Worm (Caenorhabditis elegans) whole organism, L4 larva: Measurements from ENCODE around the gene twk-13.
A peak's percentile ranks its signal among the peaks of the same experiment; 100 is the strongest.

Experiments
- F10B5.3 ChIP-seq: sonication (generic microtip); optimal IDR thresholded peaks from 2 replicates; lab custom pipeline; 2016; ENCODE audit warnings: mild to moderate bottlenecking, missing genetic modification characterization, missing compliant biosample characterization
- F44E2.7 ChIP-seq: fragments of 200-800 bp; sonication (Bioruptor generic); IDR thresholded peaks from 2 replicates; pipeline ENCODE4 v2.1.2; 2022; ENCODE audit warnings: missing genetic modification characterization, missing compliant biosample characterization
- F49E8.2 ChIP-seq: sonication (generic microtip); optimal IDR thresholded peaks from 2 replicates; lab custom pipeline; 2016; ENCODE audit warnings: missing compliant biosample characterization, mild to moderate bottlenecking, missing genetic modification characterization, borderline replicate concordance
- R02D3.7 ChIP-seq: fragments of 150-350 bp; sonication (generic microtip); optimal IDR thresholded peaks from 3 replicates; lab custom pipeline; 2014; ENCODE audit warnings: missing biosample characterization, missing genetic modification characterization
- ZK546.5 ChIP-seq, 2 experiments: sonication (generic microtip); optimal IDR thresholded peaks; 2 replicates each; lab custom pipeline; 2017; ENCODE audit warnings: missing biosample characterization in 2 of 2, missing genetic modification characterization in 2 of 2
- aha-1 ChIP-seq: fragments of 150-350 bp; peaks from one replicate; lab custom pipeline; 2014; ENCODE audit warnings: missing biosample characterization, missing genetic modification characterization
- aly-2 ChIP-seq: sonication (generic microtip); optimal IDR thresholded peaks from 2 replicates; lab custom pipeline; 2018; ENCODE audit warnings: missing biosample characterization, missing genetic modification characterization
- ceh-32 ChIP-seq: sonication (generic microtip); optimal IDR thresholded peaks from 2 replicates; lab custom pipeline; 2016; ENCODE audit warnings: mild to moderate bottlenecking, missing genetic modification characterization, missing compliant biosample characterization; ENCODE audit not compliant: poor library complexity
- ces-1 ChIP-seq: fragments of 150-350 bp; sonication (generic microtip); optimal IDR thresholded peaks from 4 replicates; lab custom pipeline; 2014; ENCODE audit warnings: missing biosample characterization, missing genetic modification reagents, missing genetic modification characterization
- daf-16 ChIP-seq, 3 experiments: sonication (generic microtip); optimal IDR thresholded peaks; 2 replicates each; lab custom pipeline; 2016 to 2017; ENCODE audit warnings: missing genetic modification characterization in 3 of 3, missing genetic modification reagents in 3 of 3, mild to moderate bottlenecking in 2 of 3, missing compliant biosample characterization in 2 of 3, missing biosample characterization in 1 of 3, moderate library complexity in 1 of 3
- daf-8 ChIP-seq: fragments of 200-800 bp; sonication (Bioruptor generic); IDR thresholded peaks from 2 replicates; pipeline ENCODE4 v1.3.6; 2022; ENCODE audit warnings: missing genetic modification characterization, missing compliant biosample characterization
- dmd-8 ChIP-seq: fragments of 200-800 bp; sonication (Bioruptor generic); IDR thresholded peaks from 2 replicates; pipeline ENCODE4 v1.3.6; 2022; ENCODE audit warnings: missing genetic modification characterization, missing compliant biosample characterization
- duxl-1 ChIP-seq: sonication (generic microtip); optimal IDR thresholded peaks from 2 replicates; lab custom pipeline; 2016; ENCODE audit warnings: mild to moderate bottlenecking, missing genetic modification characterization, moderate library complexity, missing compliant biosample characterization; ENCODE audit not compliant: poor library complexity
- dve-1 ChIP-seq: sonication (generic microtip); optimal IDR thresholded peaks from 2 replicates; lab custom pipeline; 2017; ENCODE audit warnings: antibody characterized with exemption, mild to moderate bottlenecking, missing genetic modification characterization, missing compliant biosample characterization; ENCODE audit not compliant: insufficient read depth
- egl-27 ChIP-seq: sonication (generic microtip); optimal IDR thresholded peaks from 3 replicates; lab custom pipeline; 2017; ENCODE audit warnings: missing biosample characterization, missing genetic modification reagents, missing genetic modification characterization
- egl-43 ChIP-seq: fragments of 200-800 bp; sonication (Bioruptor generic); IDR thresholded peaks from 2 replicates; pipeline ENCODE4 v1.3.6; 2022; ENCODE audit warnings: missing genetic modification reagents, missing genetic modification characterization, missing compliant biosample characterization
- fos-1 ChIP-seq: fragments of 150-350 bp; optimal IDR thresholded peaks from 2 replicates; lab custom pipeline; 2014; ENCODE audit warnings: missing biosample characterization, missing genetic modification characterization
- gei-8 ChIP-seq: fragments of 200-800 bp; sonication (Bioruptor generic); optimal IDR thresholded peaks from 2 replicates; lab custom pipeline; 2018; ENCODE audit warnings: mild to moderate bottlenecking, missing genetic modification characterization, missing compliant biosample characterization
- hmg-1.1 ChIP-seq: fragments of 200-800 bp; sonication (Bioruptor generic); IDR thresholded peaks from 2 replicates; pipeline ENCODE4 v1.3.6; 2022; ENCODE audit warnings: missing genetic modification reagents, missing genetic modification characterization, missing compliant biosample characterization
- lim-7 ChIP-seq: fragments of 200-800 bp; sonication (Bioruptor generic); IDR thresholded peaks from 2 replicates; pipeline ENCODE4 v1.3.6; 2022; ENCODE audit warnings: missing genetic modification characterization, missing compliant biosample characterization
- lin-1 ChIP-seq: fragments of 200-800 bp; sonication (Bioruptor generic); IDR thresholded peaks from 2 replicates; pipeline ENCODE4 v1.3.6; 2022; ENCODE audit warnings: missing genetic modification reagents, missing genetic modification characterization, missing compliant biosample characterization
- lin-39 ChIP-seq: fragments of 150-350 bp; optimal IDR thresholded peaks from 2 replicates; lab custom pipeline; 2014; ENCODE audit warnings: missing biosample characterization, missing genetic modification reagents, missing genetic modification characterization
- madf-9 ChIP-seq: fragments of 200-800 bp; sonication (Bioruptor generic); conservative IDR thresholded peaks from 2 replicates; pipeline ENCODE4 v1.3.6; 2022; ENCODE audit warnings: missing genetic modification reagents, missing genetic modification characterization, missing compliant biosample characterization
- mdt-29 ChIP-seq: fragments of 200-800 bp; sonication (Bioruptor generic); IDR thresholded peaks from 2 replicates; pipeline ENCODE4 v1.3.6; 2022; ENCODE audit warnings: missing genetic modification reagents, missing genetic modification characterization, missing compliant biosample characterization
- mes-2 ChIP-seq: sonication (generic microtip); optimal IDR thresholded peaks from 2 replicates; lab custom pipeline; 2016; ENCODE audit warnings: missing genotype, mild to moderate bottlenecking, missing genetic modification characterization, missing compliant biosample characterization; ENCODE audit not compliant: poor library complexity, severe bottlenecking
- nhr-102 ChIP-seq: sonication (generic microtip); optimal IDR thresholded peaks from 2 replicates; lab custom pipeline; 2016; ENCODE audit warnings: mild to moderate bottlenecking, missing genetic modification characterization, moderate library complexity, missing compliant biosample characterization
- nhr-11 ChIP-seq: fragments of 150-350 bp; optimal IDR thresholded peaks from 2 replicates; lab custom pipeline; 2014; ENCODE audit warnings: missing biosample characterization, missing genetic modification characterization
- nhr-25 ChIP-seq: sonication (generic microtip); optimal IDR thresholded peaks from 2 replicates; lab custom pipeline; 2017; ENCODE audit warnings: missing genetic modification characterization, mild to moderate bottlenecking, missing compliant biosample characterization, antibody characterized with exemption, moderate library complexity, borderline replicate concordance; ENCODE audit not compliant: insufficient read depth
- nhr-28 ChIP-seq: fragments of 150-350 bp; optimal IDR thresholded peaks from 2 replicates; lab custom pipeline; 2014; ENCODE audit warnings: missing biosample characterization, missing genetic modification characterization
- nhr-48 ChIP-seq: sonication (generic microtip); optimal IDR thresholded peaks from 2 replicates; lab custom pipeline; 2016; ENCODE audit warnings: mild to moderate bottlenecking, missing genetic modification characterization, missing compliant biosample characterization
- nhr-6 ChIP-seq: fragments of 150-350 bp; optimal IDR thresholded peaks from 2 replicates; lab custom pipeline; 2014; ENCODE audit warnings: missing biosample characterization, missing genetic modification characterization
- nhr-77 ChIP-seq: fragments of 150-350 bp; optimal IDR thresholded peaks from 2 replicates; lab custom pipeline; 2014; ENCODE audit warnings: missing biosample characterization, missing genetic modification characterization
- pha-4 ChIP-seq, 2 experiments: fragments of 150-350 bp in 1 of 2; fragments of 200-800 bp in 1 of 2; sonication (Bioruptor generic) in 1 of 2; IDR thresholded peaks in 1 of 2; optimal IDR thresholded peaks in 1 of 2; 2 replicates each; pipeline versions ENCODE4 v1.3.6 to Lab custom; 2014 to 2022; ENCODE audit warnings: missing genetic modification characterization in 2 of 2, missing genetic modification reagents in 2 of 2, missing biosample characterization in 1 of 2, missing compliant biosample characterization in 1 of 2
- pqm-1 ChIP-seq: sonication (generic microtip); optimal IDR thresholded peaks from 2 replicates; lab custom pipeline; 2017; ENCODE audit warnings: missing biosample characterization, missing genetic modification characterization
- set-16 ChIP-seq: fragments of 200-800 bp; sonication (Bioruptor generic); IDR thresholded peaks from 2 replicates; pipeline ENCODE4 v1.3.6; 2022; ENCODE audit warnings: missing genetic modification reagents, missing genetic modification characterization, missing compliant biosample characterization
- snpc-1.2 ChIP-seq: fragments of 200-800 bp; sonication (Bioruptor generic); IDR thresholded peaks from 2 replicates; pipeline ENCODE4 v1.3.6; 2022; ENCODE audit warnings: missing genetic modification reagents, missing genetic modification characterization, missing compliant biosample characterization
- spr-3 ChIP-seq: fragments of 200-800 bp; sonication (Bioruptor generic); optimal IDR thresholded peaks from 2 replicates; lab custom pipeline; 2018; ENCODE audit warnings: mild to moderate bottlenecking, missing genetic modification characterization, missing compliant biosample characterization
- tra-1 ChIP-seq: fragments of 200-800 bp; sonication (Bioruptor generic); IDR thresholded peaks from 2 replicates; pipeline ENCODE4 v1.3.6; 2022; ENCODE audit warnings: missing genetic modification reagents, missing genetic modification characterization, missing compliant biosample characterization
- unc-39 ChIP-seq: sonication (generic microtip); optimal IDR thresholded peaks from 2 replicates; lab custom pipeline; 2017; ENCODE audit warnings: missing biosample characterization, missing genetic modification characterization
- unc-62 ChIP-seq, 3 experiments: fragments of 150-350 bp in 1 of 3; sonication (generic microtip); optimal IDR thresholded peaks in 2 of 3; peaks in 1 of 3; 1 replicate in 1 of 3; 2 replicates in 2 of 3; lab custom pipeline; 2014 to 2017; ENCODE audit warnings: missing biosample characterization in 3 of 3, missing genetic modification characterization in 3 of 3, missing genetic modification reagents in 3 of 3, missing genotype in 1 of 3
- vab-7 ChIP-seq: fragments of 200-800 bp; sonication (Bioruptor generic); IDR thresholded peaks from 2 replicates; pipeline ENCODE4 v1.3.6; 2022; ENCODE audit warnings: missing genetic modification reagents, missing genetic modification characterization, missing compliant biosample characterization
- zip-2 ChIP-seq: fragments of 150-350 bp; optimal IDR thresholded peaks from 2 replicates; lab custom pipeline; 2014; ENCODE audit warnings: missing biosample characterization, missing genetic modification characterization

The twk-13 gene

ce11 chrV:12317894-12318553 lies 19.8 kb downstream of the twk-13 start, which contains the start of the genes R04F11.5 and R04F11.2 (continued):
- TF ChIP-seq madf-9 (GFP tag; lab: Robert Waterston, UW) (no peak), unc-39 (no peak), snpc-1.2 (GFP tag; lab: Robert Waterston, UW) (no peak), vab-7 (GFP tag; lab: Robert Waterston, UW) (no peak), fos-1 (tag; lab: Kevin White, UChicago) (no peak), nhr-11 (tag; lab: Kevin White, UChicago) (peak; percentile 47), dve-1 (tag; lab: Kevin White, UChicago) (peak; percentile 81), F49E8.2 (tag; lab: Kevin White, UChicago) (no peak), nhr-48 (tag; lab: Kevin White, UChicago) (no peak), tra-1 (GFP tag; lab: Robert Waterston, UW) (no peak), dmd-8 (GFP tag; lab: Robert Waterston, UW) (no peak), ces-1 (no peak), pha-4 (GFP tag; IDR thresholded peaks at IDR 0.05; lab: Robert Waterston, UW) (no peak; the same call in 1 of the 2 replicates), pha-4 (tag; optimal IDR thresholded peaks at IDR 0.05; lab: Kevin White, UChicago) (no peak), aly-2 (tag; lab: Kevin White, UChicago) (no peak), F10B5.3 (tag; lab: Kevin White, UChicago) (no peak), daf-16 (GFP tag; optimal IDR thresholded peaks at IDR 0.05; lab: Kevin White, UChicago) (no peak), daf-16 (tag; optimal IDR thresholded peaks at IDR 0.05; lab: Kevin White, UChicago) (no peak), nhr-28 (peak; percentile 41), nhr-77 (tag; lab: Kevin White, UChicago) (peak; percentile 70), spr-3 (GFP tag; lab: Kevin White, UChicago) (no peak)
- TF ChIP-seq, all 104 proteins: peak for 26

ce11 chrV:12317080-12317479 lies 20.7 kb downstream of the twk-13 start, which contains the start of gene R04F11.3:
R04F11.3 (minus strand) TSS chrV:12317180.
- no peak for TF ChIP-seq ceh-32
- no peak for TF ChIP-seq mdt-29 (GFP tag; lab: Robert Waterston, UW)
- TF ChIP-seq gei-8 = no peak
- no peak for TF ChIP-seq mes-2 (tag; lab: Kevin White, UChicago)
- TF ChIP-seq duxl-1 (tag; lab: Kevin White, UChicago) = no peak
- no peak for TF ChIP-seq ces-1
- no peak for TF ChIP-seq zip-2 (tag; lab: Kevin White, UChicago)
- TF ChIP-seq nhr-102 (tag; lab: Kevin White, UChicago) = no peak
- TF ChIP-seq pqm-1 (tag; lab: Kevin White, UChicago) = no peak
- TF ChIP-seq lim-7 (GFP tag; lab: Robert Waterston, UW) = no peak
- no peak for TF ChIP-seq egl-27 (tag; lab: Kevin White, UChicago)
- no peak for TF ChIP-seq F44E2.7 (GFP tag; lab: Robert Waterston, UW)
- no peak for TF ChIP-seq hmg-1.1
- TF ChIP-seq lin-39 = no peak
- TF ChIP-seq snpc-1.2 (GFP tag; lab: Robert Waterston, UW) = no peak
- TF ChIP-seq spr-3 (GFP tag; lab: Kevin White, UChicago) = no peak
- TF ChIP-seq F10B5.3 (tag; lab: Kevin White, UChicago) = no peak
- no peak for TF ChIP-seq aly-2 (tag; lab: Kevin White, UChicago)

ce11 chrV:12316076-12316475 lies 21.7 kb downstream of the twk-13 start:
- TF ChIP-seq nhr-25 (tag; lab: Kevin White, UChicago) (no peak), R02D3.7 (tag; lab: Kevin White, UChicago) (no peak), lin-1 (GFP tag; lab: Robert Waterston, UW) (no peak), lin-39 (no peak), daf-8 (GFP tag; lab: Robert Waterston, UW) (no peak), egl-43 (GFP tag; lab: Robert Waterston, UW) (no peak), nhr-48 (tag; lab: Kevin White, UChicago) (no peak), ZK546.5 (tag; optimal IDR thresholded peaks at IDR 0.05; lab: Kevin White, UChicago) (no peak), spr-3 (GFP tag; lab: Kevin White, UChicago) (no peak), unc-62 (GFP tag; optimal IDR thresholded peaks at IDR 0.05 in 1 of 2; lab: Kevin White, UChicago) (peak in 1 of 2 experiments; percentile 98), unc-62 (tag; optimal IDR thresholded peaks at IDR 0.05; lab: Kevin White, UChicago) (no peak), nhr-6 (tag; lab: Kevin White, UChicago) (no peak), aha-1 (peak; percentile 49), set-16 (GFP tag; lab: Robert Waterston, UW) (no peak)
